Worm (Caenorhabditis elegans): ENCODE data around the gene C12D5.4.
"Not testable (repeated sequence)": the region's sequence is repeated elsewhere in the genome, so short reads cannot be mapped to it uniquely, and the experiment has no call there.

- not testable (repeated sequence) for TF ChIP-seq pha-2 (tag; optimal IDR thresholded peaks at IDR 0.05); T23F11.4 (GFP tag; optimal IDR thresholded peaks at IDR 0.05); nhr-232 (tag; optimal IDR thresholded peaks at IDR 0.05); ref-2 (tag; optimal IDR thresholded peaks at IDR 0.05); dve-1 (tag; optimal IDR thresholded peaks at IDR 0.05); fkh-10 (GFP tag; optimal IDR thresholded peaks at IDR 0.05); ceh-9 (tag; optimal IDR thresholded peaks at IDR 0.05); elt-2 (tag; optimal IDR thresholded peaks at IDR 0.05)
Observed at ce11 chrV:7703536-7703935, 31.2 kb downstream of the C12D5.4 start, which contains the start of gene srsx-40.
